Worm (Caenorhabditis elegans): ENCODE results near the gene ncx-6.

- TF ChIP-seq tbx-11 (GFP tag; IDR thresholded peaks at IDR 0.05) (no peak), ama-1 (optimal IDR thresholded peaks at IDR 0.05) (no peak), ceh-36 (tag; optimal IDR thresholded peaks at IDR 0.05) (no peak), ets-7 (tag; optimal IDR thresholded peaks at IDR 0.05) (no peak), hmg-4 (GFP tag; optimal IDR thresholded peaks at IDR 0.05) (no peak), ceh-13 (GFP tag; optimal IDR thresholded peaks at IDR 0.05) (no peak), scrt-1 (GFP tag; IDR thresholded peaks at IDR 0.05) (no peak), hmbx-1 (tag; optimal IDR thresholded peaks at IDR 0.05) (no peak), flt-1 (GFP tag; IDR thresholded peaks at IDR 0.05) (no peak), tra-4 (tag; optimal IDR thresholded peaks at IDR 0.05) (no peak)
These were observed 27.8 kb downstream of the ncx-6 start, which contains the start of gene C07A9.10 for ce11 chrIII:9685959-9686358.
